Fruit fly (Drosophila melanogaster): ENCODE results near the gene CG33500.

Gene CG33500

dm6 chr3L:11491222-11491873 is 17.1 kb upstream of the CG33500 start (continued):
- no peak for TF ChIP-seq CG3065 (GFP tag; optimal IDR thresholded peaks at IDR 0.05)
- no peak for TF ChIP-seq CG18476 (GFP tag; optimal IDR thresholded peaks at IDR 0.05)
- peak; percentile 35 for TF ChIP-seq CG5245 (GFP tag; optimal IDR thresholded peaks at IDR 0.05)
- no peak for TF ChIP-seq CG12744 (GFP tag; optimal IDR thresholded peaks at IDR 0.05)
- peak; percentile 62 for TF ChIP-seq Fer1 (GFP tag; optimal IDR thresholded peaks at IDR 0.05)
- TF ChIP-seq wek (GFP tag; optimal IDR thresholded peaks at IDR 0.05), result no peak
- peak; percentile 42 for TF ChIP-seq eyg (GFP tag; optimal IDR thresholded peaks at IDR 0.05)
- no peak for TF ChIP-seq CG13894 (tag; optimal IDR thresholded peaks at IDR 0.05)
- TF ChIP-seq sens (GFP tag), result peak; percentile 89
- TF ChIP-seq CG11398 (GFP tag; optimal IDR thresholded peaks at IDR 0.05), result no peak
- peak; percentile 40; the same call in 1 of the 2 replicates for TF ChIP-seq Adf1 (GFP tag; IDR thresholded peaks at IDR 0.05)
- no peak for TF ChIP-seq CG1233 (GFP tag; optimal IDR thresholded peaks at IDR 0.05)
- peak; percentile 43 for TF ChIP-seq ara (GFP tag; IDR thresholded peaks at IDR 0.05)
- TF ChIP-seq Sin3A (optimal IDR thresholded peaks at IDR 0.05), result no peak
- peak; percentile 14 for TF ChIP-seq trem (tag; optimal IDR thresholded peaks at IDR 0.05)
- no peak for TF ChIP-seq salm (tag; optimal IDR thresholded peaks at IDR 0.05)
- 0 out of 2 replicates have a peak, but pooled peaks have one; percentile 11 for TF ChIP-seq CG17612 (GFP tag; IDR thresholded peaks at IDR 0.05)
- TF ChIP-seq fd102C (GFP tag; optimal IDR thresholded peaks at IDR 0.05), result no peak
- peak; percentile 13 for TF ChIP-seq CG6654 (GFP tag; optimal IDR thresholded peaks at IDR 0.05)
- TF ChIP-seq dmrt11E (tag; optimal IDR thresholded peaks at IDR 0.05), result peak; percentile 38
- 0 out of 2 replicates have a peak, but pooled peaks have one; percentile 12 for TF ChIP-seq peb (GFP tag; IDR thresholded peaks at IDR 0.05)
- no peak for TF ChIP-seq Gsc (GFP tag; IDR thresholded peaks at IDR 0.05)
- peak; percentile 58; the same call in 1 of the 2 replicates for TF ChIP-seq H2.0 (GFP tag; IDR thresholded peaks at IDR 0.05)
- peak; percentile 81 for TF ChIP-seq lbe (GFP tag; optimal IDR thresholded peaks at IDR 0.05)
- peak; percentile 1 for TF ChIP-seq CG15696 (tag; optimal IDR thresholded peaks at IDR 0.05)
- TF ChIP-seq E2f2 (GFP tag; IDR thresholded peaks at IDR 0.05), result no peak; the same call in 1 of the 2 replicates
- TF ChIP-seq pho (GFP tag; optimal IDR thresholded peaks at IDR 0.05), result peak; percentile 27
- TF ChIP-seq CG17912 (GFP tag; optimal IDR thresholded peaks at IDR 0.05), result no peak
- TF ChIP-seq CG18011 (GFP tag; optimal IDR thresholded peaks at IDR 0.05), result peak; percentile 8
- no peak for TF ChIP-seq Mad (GFP tag; optimal IDR thresholded peaks at IDR 0.05)
- TF ChIP-seq CG13123 (GFP tag; optimal IDR thresholded peaks at IDR 0.05), result peak; percentile 8
- peak in 1 of 2 experiments; percentile 65 for TF ChIP-seq bsh (GFP tag; optimal IDR thresholded peaks at IDR 0.05)
- TF ChIP-seq gt (GFP tag; IDR thresholded peaks at IDR 0.05), result no peak; the same call in 1 of the 2 replicates
- TF ChIP-seq CG4424 (GFP tag; optimal IDR thresholded peaks at IDR 0.05), result peak; percentile 34
- TF ChIP-seq h (optimal IDR thresholded peaks at IDR 0.05), result no peak
- no peak for TF ChIP-seq CG14965 (GFP tag; optimal IDR thresholded peaks at IDR 0.05; ENCODE audit: borderline replicate concordance)
- no peak for TF ChIP-seq hb (GFP tag; IDR thresholded peaks at IDR 0.05; ENCODE audit: partially characterized antibody)
- peak; percentile 19 for TF ChIP-seq tin (GFP tag; optimal IDR thresholded peaks at IDR 0.05)
- TF ChIP-seq CkIIα-i1 (GFP tag; IDR thresholded peaks at IDR 0.05), result no peak
- peak; percentile 17 for TF ChIP-seq Myb (GFP tag; optimal IDR thresholded peaks at IDR 0.05)
- TF ChIP-seq Asciz (GFP tag; optimal IDR thresholded peaks at IDR 0.05), result no peak
- TF ChIP-seq CG32532 (GFP tag; IDR thresholded peaks at IDR 0.05), result peak; percentile 81
- TF ChIP-seq Mes4 (GFP tag; optimal IDR thresholded peaks at IDR 0.05), result no peak
- TF ChIP-seq Drgx (GFP tag; IDR thresholded peaks at IDR 0.05), result peak; percentile 60
- no peak for TF ChIP-seq sr (GFP tag; IDR thresholded peaks at IDR 0.05)
- TF ChIP-seq CG17186 (GFP tag; optimal IDR thresholded peaks at IDR 0.05), result no peak
- TF ChIP-seq tio (GFP tag; optimal IDR thresholded peaks at IDR 0.05), result peak; percentile 40
- peak; percentile 23 for TF ChIP-seq ERR (GFP tag; optimal IDR thresholded peaks at IDR 0.05)
- peak; percentile 58; the same call in 1 of the 2 replicates for TF ChIP-seq danr (GFP tag; IDR thresholded peaks at IDR 0.05)
- peak; percentile 60 for TF ChIP-seq vvl (GFP tag; IDR thresholded peaks at IDR 0.05)
- no peak for TF ChIP-seq CG10321 (GFP tag; IDR thresholded peaks at IDR 0.05)

All from whole organism, embryonic.